Worm (Caenorhabditis elegans) whole organism, early embryonic: ENCODE measurements around the gene R11G1.2.

ENCODE experiments used
- ama-1 ChIP-seq: fragments of 150-350 bp; optimal IDR thresholded peaks from 2 replicates; lab custom pipeline; 2014
- hmbx-1 ChIP-seq: sonication (generic microtip); optimal IDR thresholded peaks from 2 replicates; lab custom pipeline; 2016; ENCODE audit warnings: mild to moderate bottlenecking, missing genetic modification characterization, missing compliant biosample characterization
- hnd-1 ChIP-seq: sonication (generic microtip); optimal IDR thresholded peaks from 2 replicates; lab custom pipeline; 2016; ENCODE audit warnings: missing genetic modification characterization, missing compliant biosample characterization
- pes-1 ChIP-seq: fragments of 200-800 bp; sonication (Bioruptor generic); IDR thresholded peaks from 2 replicates; pipeline ENCODE4 v1.3.6; 2022; ENCODE audit warnings: missing genetic modification reagents, missing genetic modification characterization, missing compliant biosample characterization

DNA sequence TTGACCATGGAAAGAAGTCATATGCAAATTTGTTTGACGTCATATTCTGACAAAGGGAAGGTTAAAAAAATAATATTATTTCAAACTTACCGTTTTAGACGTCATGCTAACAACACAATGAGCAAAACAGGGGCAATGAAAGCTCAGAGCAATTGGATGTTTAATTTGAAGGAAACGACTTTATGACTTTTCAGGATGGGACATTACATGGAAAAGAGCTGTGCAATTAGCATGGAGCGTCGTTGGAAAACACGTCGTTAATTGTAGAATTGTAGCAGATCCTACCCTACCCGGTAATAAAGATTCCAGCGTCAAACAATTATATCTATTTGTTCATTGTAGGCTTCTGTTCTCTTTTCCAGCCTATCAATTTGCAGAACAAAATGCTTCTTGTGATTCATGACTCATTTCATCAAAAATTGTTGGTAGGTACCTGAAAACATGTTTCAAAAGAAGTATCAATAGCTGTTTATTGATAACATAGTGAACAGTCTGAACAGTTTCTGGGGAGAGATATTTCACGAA, 23.2 kb downstream of the R11G1.2 start, which contains the start of gene ceh-63:
- no peak for TF ChIP-seq hmbx-1 (tag; lab: Kevin White, UChicago)
- TF ChIP-seq ama-1 (lab: Kevin White, UChicago) = no peak
- TF ChIP-seq hnd-1 (tag; lab: Kevin White, UChicago) = no peak
- no peak for TF ChIP-seq pes-1 (GFP tag; lab: Robert Waterston, UW)
